Worm (Caenorhabditis elegans) whole organism, midembryonic: ENCODE results near the gene Y55B1AR.2.

Experiments used
- T22C8.4 ChIP-seq: fragments of 200-800 bp; sonication (Bioruptor generic); IDR thresholded peaks from 2 replicates; pipeline ENCODE4 v1.3.6; 2022; ENCODE audit warnings: missing genetic modification characterization, missing compliant biosample characterization
- cog-1 ChIP-seq: sonication (generic microtip); optimal IDR thresholded peaks from 2 replicates; lab custom pipeline; 2016; ENCODE audit warnings: missing genetic modification characterization, missing compliant biosample characterization
- flt-1 ChIP-seq: fragments of 200-800 bp; sonication (Bioruptor generic); IDR thresholded peaks from 2 replicates; pipeline ENCODE4 v1.3.6; 2022; ENCODE audit warnings: missing genetic modification characterization, missing compliant biosample characterization
- klf-2 ChIP-seq: fragments of 200-800 bp; sonication (Bioruptor generic); conservative IDR thresholded peaks from 2 replicates; pipeline ENCODE4 v1.3.6; 2022; ENCODE audit warnings: missing genetic modification reagents, missing genetic modification characterization, missing compliant biosample characterization
- med-1 ChIP-seq: sonication (generic microtip); optimal IDR thresholded peaks from 2 replicates; lab custom pipeline; 2017; ENCODE audit warnings: missing genetic modification characterization, mild to moderate bottlenecking, missing compliant biosample characterization, antibody characterized with exemption, missing genetic modification reagents; ENCODE audit not compliant: insufficient read depth
- ref-1 ChIP-seq: fragments of 200-800 bp; sonication (Bioruptor generic); conservative IDR thresholded peaks from 2 replicates; pipeline ENCODE4 v1.3.6; 2022; ENCODE audit warnings: missing genetic modification reagents, missing genetic modification characterization, missing compliant biosample characterization
- tab-1 ChIP-seq: fragments of 200-800 bp; sonication (Bioruptor generic); IDR thresholded peaks from 2 replicates; pipeline ENCODE4 v1.3.6; 2022; ENCODE audit warnings: missing genetic modification characterization, missing compliant biosample characterization
- ztf-23 ChIP-seq: fragments of 200-800 bp; sonication (Bioruptor generic); IDR thresholded peaks from 2 replicates; pipeline ENCODE4 v1.3.6; 2022; ENCODE audit warnings: missing genetic modification reagents, missing genetic modification characterization, missing compliant biosample characterization
- ztf-29 ChIP-seq: fragments of 200-800 bp; sonication (Bioruptor generic); IDR thresholded peaks from 2 replicates; pipeline ENCODE4 v1.3.6; 2022; ENCODE audit warnings: missing genetic modification reagents, missing genetic modification characterization, missing compliant biosample characterization

Y55B1AR.2 gene

DNA sequence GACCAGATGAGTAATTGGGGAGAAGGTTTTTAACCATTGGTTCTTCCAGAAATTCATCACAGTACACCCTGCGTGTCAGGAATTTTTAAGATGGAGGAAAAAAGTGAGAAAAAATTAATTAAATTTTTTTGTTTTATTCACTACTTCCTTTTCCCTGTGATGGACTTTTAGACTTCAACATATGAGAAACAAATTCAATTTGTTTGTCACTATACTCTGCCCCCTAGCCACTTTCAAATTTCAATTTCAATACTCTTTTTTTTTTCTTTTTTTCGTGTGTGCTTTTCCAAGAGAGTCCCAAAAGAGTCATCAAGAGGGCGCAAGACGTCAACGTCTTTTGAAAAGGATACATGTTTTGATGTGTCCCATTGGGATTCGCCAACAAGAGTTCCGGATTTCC lies 14.2 kb upstream of the Y55B1AR.2 start:
- no peak for TF ChIP-seq ztf-23 (GFP tag; lab: Robert Waterston, UW)
- no peak for TF ChIP-seq cog-1 (tag; lab: Kevin White, UChicago)
- TF ChIP-seq ztf-29, result no peak
- no peak for TF ChIP-seq tab-1 (GFP tag; lab: Robert Waterston, UW)
- TF ChIP-seq T22C8.4 (GFP tag; lab: Robert Waterston, UW), result no peak
- no peak for TF ChIP-seq ref-1 (GFP tag; lab: Robert Waterston, UW)
- TF ChIP-seq klf-2 (GFP tag; lab: Robert Waterston, UW), result no peak
- no peak for TF ChIP-seq flt-1 (GFP tag; lab: Robert Waterston, UW)
- no peak for TF ChIP-seq med-1

DNA sequence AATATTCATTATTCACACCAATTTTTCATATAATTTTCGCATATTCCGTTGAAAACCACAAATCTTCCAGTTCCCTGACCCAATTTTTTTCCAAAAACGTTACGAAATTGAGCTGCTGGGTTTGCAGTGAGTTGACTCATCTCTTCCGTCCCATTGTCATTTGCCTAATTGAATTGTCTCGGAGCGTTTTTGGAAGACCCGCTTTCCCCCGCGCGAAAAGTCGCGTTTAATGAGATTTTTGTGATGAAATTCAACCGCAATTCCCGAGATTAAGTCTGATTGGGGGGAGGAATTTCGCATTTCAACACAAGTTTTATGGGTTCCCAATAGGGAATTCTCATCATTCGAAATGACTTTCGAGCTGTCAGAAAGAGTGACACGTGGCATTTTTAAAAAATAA lies 13.3 kb upstream of the Y55B1AR.2 start:
- TF ChIP-seq ztf-29 (no peak), ztf-23 (GFP tag; lab: Robert Waterston, UW) (no peak), tab-1 (GFP tag; lab: Robert Waterston, UW) (no peak), cog-1 (tag; lab: Kevin White, UChicago) (no peak), klf-2 (GFP tag; lab: Robert Waterston, UW) (no peak), med-1 (no peak), flt-1 (GFP tag; lab: Robert Waterston, UW) (no peak), T22C8.4 (GFP tag; lab: Robert Waterston, UW) (no peak), ref-1 (GFP tag; lab: Robert Waterston, UW) (no peak)

DNA sequence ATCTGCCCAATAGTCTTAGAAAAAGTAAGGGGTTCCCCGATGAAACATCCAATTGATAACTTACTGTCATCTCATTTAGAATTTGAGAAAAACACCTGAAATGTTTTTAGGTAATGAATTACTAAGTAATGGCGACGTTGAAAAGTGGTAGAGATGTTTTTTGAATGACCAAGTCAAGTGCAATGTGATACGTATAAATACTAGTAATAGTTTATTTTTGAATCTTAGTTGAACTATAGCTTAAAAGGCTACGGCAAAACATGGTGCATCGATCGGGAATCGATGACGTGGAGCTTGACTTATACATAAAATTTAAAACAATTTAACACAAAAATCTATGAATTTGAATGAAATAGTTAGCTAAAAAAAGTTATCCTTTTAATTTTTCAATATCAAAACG lies 11.0 kb upstream of the Y55B1AR.2 start, which contains the start of gene best-17:
TSS of gene best-17 (minus strand) at position 101 of the 400 bp plus-strand sequence.
- no peak for TF ChIP-seq flt-1 (GFP tag; lab: Robert Waterston, UW)
- TF ChIP-seq ztf-23 (GFP tag; lab: Robert Waterston, UW), result no peak
- TF ChIP-seq klf-2 (GFP tag; lab: Robert Waterston, UW), result no peak
- TF ChIP-seq T22C8.4 (GFP tag; lab: Robert Waterston, UW), result no peak
- no peak for TF ChIP-seq cog-1 (tag; lab: Kevin White, UChicago)
- no peak for TF ChIP-seq tab-1 (GFP tag; lab: Robert Waterston, UW)
- no peak for TF ChIP-seq med-1
- no peak for TF ChIP-seq ref-1 (GFP tag; lab: Robert Waterston, UW)
- TF ChIP-seq ztf-29, result no peak

DNA sequence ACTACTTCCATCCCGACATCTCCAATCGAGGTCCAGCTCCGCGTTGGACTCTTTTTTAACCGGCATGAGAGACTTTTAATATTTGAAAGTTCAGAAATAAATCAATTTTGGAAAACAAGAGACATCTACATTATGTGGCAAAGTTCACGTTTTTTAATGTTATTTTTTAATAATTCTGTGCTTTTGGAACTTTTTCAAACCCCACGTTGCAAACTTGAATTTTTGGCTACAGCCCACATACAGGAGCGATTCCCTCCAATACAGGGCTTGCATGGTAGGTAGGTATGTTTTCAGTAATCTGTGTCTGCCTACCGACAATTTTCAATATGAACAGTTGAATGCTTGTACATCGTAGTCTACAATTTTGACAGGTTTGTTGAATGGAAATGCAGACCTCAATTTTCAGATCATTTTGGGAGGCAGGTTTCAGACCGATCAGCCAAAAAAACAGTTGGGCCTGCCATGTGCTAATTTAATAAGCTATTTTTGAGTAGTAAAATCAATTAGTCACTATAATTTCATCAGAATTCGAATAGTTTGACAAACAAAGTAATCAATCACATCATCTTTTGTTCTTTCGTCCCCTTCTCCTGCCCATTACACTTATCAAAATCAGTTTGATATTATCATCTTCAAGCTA lies 6.9 kb upstream of the Y55B1AR.2 start, which contains the start of the genes Y55B1AR.4 and ttr-7:
TSS of gene Y55B1AR.4 (minus strand) at position 101 of the 640 bp plus-strand sequence.
TSS of gene ttr-7 (plus strand) at position 590 of the 640 bp plus-strand sequence.
- TF ChIP-seq med-1 (no peak), ref-1 (GFP tag; lab: Robert Waterston, UW) (no peak)

DNA sequence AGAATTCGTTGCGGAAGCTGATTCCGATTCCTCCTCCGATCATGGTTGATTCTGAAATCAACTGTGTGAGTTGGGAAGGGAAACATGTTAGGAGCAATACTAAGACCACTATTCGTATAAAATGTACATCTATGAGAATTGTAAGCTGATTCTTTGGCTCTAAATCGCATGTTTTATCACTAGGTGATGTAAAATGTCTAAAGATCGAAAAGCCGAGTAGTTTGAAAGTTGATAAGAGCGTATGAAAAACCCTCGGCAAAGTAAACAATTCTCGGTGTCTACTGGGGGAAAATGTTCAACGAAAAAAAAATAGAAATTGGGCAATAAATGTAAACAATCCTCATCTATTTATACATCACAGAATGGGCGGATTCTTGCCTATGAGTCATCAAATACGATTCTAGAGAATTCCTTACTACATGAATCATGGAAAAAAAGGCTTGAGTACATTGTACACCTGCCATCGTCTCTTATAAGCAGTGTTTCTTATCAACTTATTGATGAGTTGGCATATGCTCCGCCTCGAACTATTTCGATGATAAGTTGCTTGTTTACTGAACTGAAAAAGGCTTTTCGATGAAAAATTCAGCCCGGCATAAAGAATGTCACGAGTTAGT lies 1.8 kb upstream of the Y55B1AR.2 start, which contains the start of gene lec-6:
TSS of gene lec-6 (minus strand) at position 51 of the 617 bp plus-strand sequence.
- no peak for TF ChIP-seq ztf-23 (GFP tag; lab: Robert Waterston, UW)
- TF ChIP-seq ref-1 (GFP tag; lab: Robert Waterston, UW), result no peak
- no peak for TF ChIP-seq T22C8.4 (GFP tag; lab: Robert Waterston, UW)
- TF ChIP-seq klf-2 (GFP tag; lab: Robert Waterston, UW), result no peak
- no peak for TF ChIP-seq med-1
- no peak for TF ChIP-seq tab-1 (GFP tag; lab: Robert Waterston, UW)
- no peak for TF ChIP-seq ztf-29
- TF ChIP-seq flt-1 (GFP tag; lab: Robert Waterston, UW), result no peak
- TF ChIP-seq cog-1 (tag; lab: Kevin White, UChicago), result no peak

DNA sequence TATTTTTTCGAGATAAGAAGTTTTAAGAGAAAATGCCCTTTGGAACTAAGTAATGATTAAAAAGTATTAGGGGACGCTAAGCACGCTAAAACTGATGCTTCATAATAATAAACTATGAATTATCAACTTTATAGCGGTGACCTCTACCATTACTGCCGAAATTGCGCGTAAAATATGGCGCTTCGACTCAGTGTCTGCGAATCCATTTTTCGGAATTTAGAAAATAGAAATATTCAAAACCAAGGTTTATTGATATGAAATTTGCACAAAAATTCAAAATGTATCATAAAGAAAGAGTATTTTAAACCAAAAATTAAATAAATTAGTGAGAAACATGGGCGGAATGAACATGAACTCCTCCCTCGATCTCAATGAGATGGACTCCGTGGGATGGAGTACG lies 692 bp upstream of the Y55B1AR.2 start:
- TF ChIP-seq cog-1 (tag; lab: Kevin White, UChicago) (no peak), tab-1 (GFP tag; lab: Robert Waterston, UW) (no peak), ztf-29 (no peak)

DNA sequence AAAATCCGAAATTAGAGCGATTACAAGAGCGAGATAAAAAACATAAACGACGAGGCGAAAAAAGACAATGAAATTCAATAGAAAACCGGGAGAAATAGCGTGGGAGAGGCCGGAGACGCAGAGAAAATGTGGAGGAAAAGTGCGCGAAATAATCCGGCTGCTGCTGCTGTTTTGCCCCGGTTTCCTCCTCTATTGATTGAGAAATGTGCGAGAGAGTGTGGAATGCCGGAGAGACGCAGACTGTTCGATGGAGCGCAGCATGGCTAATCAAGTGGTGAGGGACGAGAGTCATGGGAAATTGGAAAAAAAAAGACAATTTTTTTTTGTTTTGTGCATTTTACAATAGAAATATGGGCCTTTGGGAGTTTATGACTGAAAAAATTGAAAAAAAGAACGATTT lies 419 bp downstream of the Y55B1AR.2 start:
- peak; percentile 91 for TF ChIP-seq T22C8.4 (GFP tag; lab: Robert Waterston, UW)
- no peak for TF ChIP-seq ztf-23 (GFP tag; lab: Robert Waterston, UW)
- peak; percentile 38 for TF ChIP-seq cog-1 (tag; lab: Kevin White, UChicago)
- no peak for TF ChIP-seq tab-1 (GFP tag; lab: Robert Waterston, UW)
- 0 out of 2 replicates have a peak, but pooled peaks have one; percentile 22 for TF ChIP-seq flt-1 (GFP tag; lab: Robert Waterston, UW)
- no peak for TF ChIP-seq med-1

DNA sequence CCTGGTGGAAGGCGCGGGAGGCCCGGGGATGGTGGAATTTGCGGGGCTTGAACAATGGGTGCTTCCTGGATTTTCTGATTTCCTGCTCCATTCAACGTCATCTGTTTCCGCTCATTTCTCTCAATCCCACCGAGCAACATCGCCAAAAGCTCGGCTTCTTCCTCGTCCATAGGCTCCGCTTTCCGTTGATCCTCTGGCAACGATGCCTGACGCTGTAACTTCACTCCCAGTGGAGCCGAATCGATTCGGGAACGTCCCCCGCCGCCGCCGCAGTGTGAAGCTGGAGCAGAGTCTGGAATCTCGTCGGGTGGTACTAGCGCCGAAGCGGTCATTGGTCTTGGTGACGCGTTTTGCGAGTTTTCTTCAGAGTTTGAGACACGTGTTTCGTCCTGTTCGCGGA lies 3.1 kb downstream of the Y55B1AR.2 start:
- TF ChIP-seq ztf-29 (no peak), med-1 (no peak), flt-1 (GFP tag; lab: Robert Waterston, UW) (no peak), klf-2 (GFP tag; lab: Robert Waterston, UW) (no peak), cog-1 (tag; lab: Kevin White, UChicago) (no peak), tab-1 (GFP tag; lab: Robert Waterston, UW) (no peak), ref-1 (GFP tag; lab: Robert Waterston, UW) (no peak), ztf-23 (GFP tag; lab: Robert Waterston, UW) (no peak), T22C8.4 (GFP tag; lab: Robert Waterston, UW) (no peak)

DNA sequence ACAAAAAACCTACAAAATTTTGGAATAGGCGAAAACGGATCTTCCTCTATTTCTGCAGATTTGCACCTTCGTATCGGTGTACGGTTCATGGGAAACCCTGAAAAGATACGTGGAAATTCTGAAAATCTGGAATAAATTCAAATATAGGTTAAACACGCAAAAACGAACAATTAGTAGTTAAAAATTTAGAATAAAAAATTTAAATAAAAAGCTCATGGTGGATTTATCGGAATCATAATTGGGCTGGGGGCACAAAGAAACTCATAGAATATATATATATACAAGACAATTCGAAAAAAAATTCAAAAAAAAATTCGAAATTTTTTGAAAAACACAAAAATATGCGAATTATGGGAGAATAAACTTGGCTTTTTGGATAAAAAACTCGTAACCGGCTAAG lies 11.6 kb downstream of the Y55B1AR.2 start, which contains the start of gene helq-1:
TSS of gene helq-1 (minus strand) at position 101 of the 400 bp plus-strand sequence.
- TF ChIP-seq flt-1 (GFP tag; lab: Robert Waterston, UW) (no peak), tab-1 (GFP tag; lab: Robert Waterston, UW) (no peak), ztf-29 (no peak), ref-1 (GFP tag; lab: Robert Waterston, UW) (no peak)

DNA sequence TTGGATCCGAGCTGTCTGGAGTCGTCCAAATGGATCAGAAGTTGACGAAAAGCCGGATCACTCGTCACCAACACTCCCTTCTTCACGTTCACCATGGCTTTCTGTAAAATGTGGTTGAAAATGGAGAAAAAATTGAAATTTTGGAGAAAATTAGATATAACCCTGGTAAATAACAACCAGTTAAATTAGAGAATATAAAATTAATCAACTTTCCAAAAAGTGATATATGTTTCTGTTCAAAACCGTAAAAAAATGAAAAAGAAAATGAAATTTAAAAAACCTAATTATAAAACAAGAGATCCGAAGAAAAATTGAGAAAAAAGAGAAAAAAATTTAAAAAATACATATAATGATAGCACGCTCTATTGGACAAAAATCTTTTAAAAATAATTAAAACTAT lies 21.1 kb downstream of the Y55B1AR.2 start, which contains the start of gene gtf-2H5:
TSS of gene gtf-2H5 (minus strand) at position 101 of the 400 bp plus-strand sequence.
- TF ChIP-seq tab-1 (GFP tag; lab: Robert Waterston, UW) (no peak), klf-2 (GFP tag; lab: Robert Waterston, UW) (no peak), cog-1 (tag; lab: Kevin White, UChicago) (no peak), med-1 (no peak), ztf-29 (no peak), ref-1 (GFP tag; lab: Robert Waterston, UW) (no peak), T22C8.4 (GFP tag; lab: Robert Waterston, UW) (no peak), flt-1 (GFP tag; lab: Robert Waterston, UW) (no peak)
